Worm (Caenorhabditis elegans) whole organism, young adult: ENCODE data around the gene F58H1.6.

ENCODE experiments used
- C06A6.2 ChIP-seq: fragments of 200-800 bp; sonication (Bioruptor generic); conservative IDR thresholded peaks from 2 replicates; pipeline ENCODE4 v1.3.6; 2022; ENCODE audit warnings: missing genetic modification characterization, missing compliant biosample characterization
- C17E4.6 ChIP-seq: fragments of 200-800 bp; sonication (Bioruptor generic); IDR thresholded peaks from 2 replicates; pipeline ENCODE4 v1.3.6; 2022; ENCODE audit warnings: missing genetic modification reagents, missing genetic modification characterization, missing compliant biosample characterization
- F33H1.4 ChIP-seq: fragments of 200-800 bp; sonication (Bioruptor generic); IDR thresholded peaks from 2 replicates; pipeline ENCODE4 v1.3.6; 2022; ENCODE audit warnings: missing genetic modification reagents, missing genetic modification characterization, missing compliant biosample characterization
- F37B4.10 ChIP-seq: fragments of 200-800 bp; sonication (Bioruptor generic); IDR thresholded peaks from 2 replicates; pipeline ENCODE4 v1.3.6; 2022; ENCODE audit warnings: missing genetic modification characterization, missing compliant biosample characterization
- F55B11.4 ChIP-seq: sonication (generic microtip); optimal IDR thresholded peaks from 2 replicates; lab custom pipeline; 2016; ENCODE audit warnings: missing compliant biosample characterization, missing genetic modification characterization, borderline replicate concordance; ENCODE audit not compliant: insufficient read depth
- K11D2.4 ChIP-seq: fragments of 200-800 bp; sonication (Bioruptor generic); IDR thresholded peaks from 2 replicates; pipeline ENCODE4 v1.3.6; 2022; ENCODE audit warnings: missing genetic modification reagents, missing genetic modification characterization, missing compliant biosample characterization
- K12H6.12 ChIP-seq: fragments of 200-800 bp; sonication (Bioruptor generic); optimal IDR thresholded peaks from 2 replicates; lab custom pipeline; 2018; ENCODE audit warnings: mild to moderate bottlenecking, missing genetic modification characterization, missing compliant biosample characterization
- T07F8.4 ChIP-seq: sonication (generic microtip); optimal IDR thresholded peaks from 2 replicates; lab custom pipeline; 2016; ENCODE audit warnings: mild to moderate bottlenecking, missing genetic modification characterization, moderate library complexity, missing compliant biosample characterization
- Y53G8AR.9 ChIP-seq: fragments of 200-800 bp; sonication (Bioruptor generic); conservative IDR thresholded peaks from 2 replicates; pipeline ENCODE4 v1.3.6; 2022; ENCODE audit warnings: missing genetic modification reagents, missing genetic modification characterization, missing compliant biosample characterization
- Y56A3A.18 ChIP-seq: fragments of 200-800 bp; sonication (Bioruptor generic); IDR thresholded peaks from 2 replicates; pipeline ENCODE4 v1.3.6; 2022; ENCODE audit warnings: missing genetic modification reagents, missing genetic modification characterization, missing compliant biosample characterization
- Y79H2A.3 ChIP-seq: fragments of 200-800 bp; sonication (Bioruptor generic); conservative IDR thresholded peaks from 2 replicates; pipeline ENCODE4 v1.3.6; 2022; ENCODE audit warnings: missing genetic modification reagents, missing genetic modification characterization, missing compliant biosample characterization
- ZK185.1 ChIP-seq: sonication (generic microtip); optimal IDR thresholded peaks from 2 replicates; lab custom pipeline; 2016; ENCODE audit warnings: mild to moderate bottlenecking, missing genetic modification characterization, missing compliant biosample characterization; ENCODE audit not compliant: poor library complexity, severe bottlenecking
- akir-1 ChIP-seq: fragments of 200-800 bp; sonication (Bioruptor generic); optimal IDR thresholded peaks from 2 replicates; lab custom pipeline; 2018; ENCODE audit warnings: mild to moderate bottlenecking, missing genetic modification characterization, moderate library complexity, missing compliant biosample characterization
- aptf-2 ChIP-seq: fragments of 200-800 bp; sonication (Bioruptor generic); conservative IDR thresholded peaks from 2 replicates; pipeline ENCODE4 v1.3.6; 2022; ENCODE audit warnings: missing genetic modification reagents, missing genetic modification characterization, missing compliant biosample characterization
- attf-3 ChIP-seq: fragments of 200-800 bp; sonication (Bioruptor generic); conservative IDR thresholded peaks from 2 replicates; pipeline ENCODE4 v1.3.6; 2022; ENCODE audit warnings: missing genetic modification reagents, missing genetic modification characterization, missing compliant biosample characterization
- attf-5 ChIP-seq: fragments of 200-800 bp; sonication (Bioruptor generic); optimal IDR thresholded peaks from 2 replicates; lab custom pipeline; 2018; ENCODE audit warnings: mild to moderate bottlenecking, missing genetic modification characterization, missing compliant biosample characterization
- bed-2 ChIP-seq: fragments of 200-800 bp; sonication (Bioruptor generic); IDR thresholded peaks from 2 replicates; pipeline ENCODE4 v1.3.6; 2022; ENCODE audit warnings: missing genetic modification reagents, missing genetic modification characterization, missing compliant biosample characterization
- dox-1 ChIP-seq: fragments of 200-800 bp; sonication (Bioruptor generic); IDR thresholded peaks from 2 replicates; pipeline ENCODE4 v1.3.6; 2022; ENCODE audit warnings: missing genetic modification reagents, missing genetic modification characterization, missing compliant biosample characterization
- dpff-1 ChIP-seq: sonication (generic microtip); optimal IDR thresholded peaks from 2 replicates; lab custom pipeline; 2017; ENCODE audit warnings: mild to moderate bottlenecking, missing genetic modification characterization, missing compliant biosample characterization
- dpl-1 ChIP-seq: fragments of 150-350 bp; optimal IDR thresholded peaks from 2 replicates; lab custom pipeline; 2014; ENCODE audit warnings: missing biosample characterization, missing genetic modification reagents, missing genetic modification characterization
- egl-44 ChIP-seq: fragments of 200-800 bp; sonication (Bioruptor generic); IDR thresholded peaks from 2 replicates; pipeline ENCODE4 v1.3.6; 2022; ENCODE audit warnings: missing genetic modification reagents, missing genetic modification characterization, missing compliant biosample characterization
- egrh-3 ChIP-seq: fragments of 200-800 bp; sonication (Bioruptor generic); IDR thresholded peaks from 2 replicates; pipeline ENCODE4 v1.3.6; 2022; ENCODE audit warnings: missing genetic modification reagents, missing genetic modification characterization, missing compliant biosample characterization
- ekl-4 ChIP-seq: fragments of 200-800 bp; sonication (Bioruptor generic); IDR thresholded peaks from 2 replicates; pipeline ENCODE4 v1.3.6; 2022; ENCODE audit warnings: missing genetic modification reagents, missing genetic modification characterization, missing compliant biosample characterization
- let-607 ChIP-seq, 2 experiments: fragments of 200-800 bp in 1 of 2; sonication (Bioruptor generic) in 1 of 2; sonication (generic microtip) in 1 of 2; optimal IDR thresholded peaks; 2 replicates each; lab custom pipeline; 2016 to 2018; ENCODE audit warnings: mild to moderate bottlenecking in 2 of 2, missing compliant biosample characterization in 2 of 2, missing genetic modification characterization in 2 of 2, moderate library complexity in 2 of 2, missing genotype in 1 of 2
- lin-40 ChIP-seq: sonication (generic microtip); optimal IDR thresholded peaks from 2 replicates; lab custom pipeline; 2016; ENCODE audit warnings: missing genetic modification characterization, mild to moderate bottlenecking, missing compliant biosample characterization, missing genotype, missing genetic modification reagents
- lin-54 ChIP-seq: fragments of 200-800 bp; sonication (Bioruptor generic); optimal IDR thresholded peaks from 2 replicates; lab custom pipeline; 2018; ENCODE audit warnings: mild to moderate bottlenecking, missing genetic modification characterization, missing compliant biosample characterization
- lir-1 ChIP-seq: fragments of 200-800 bp; sonication (Bioruptor generic); conservative IDR thresholded peaks from 2 replicates; pipeline ENCODE4 v1.3.6; 2022; ENCODE audit warnings: missing genetic modification reagents, missing genetic modification characterization, missing compliant biosample characterization
- lsl-1 ChIP-seq: fragments of 200-800 bp; sonication (Bioruptor generic); optimal IDR thresholded peaks from 2 replicates; lab custom pipeline; 2018; ENCODE audit warnings: mild to moderate bottlenecking, missing genetic modification characterization, moderate library complexity, missing compliant biosample characterization
- lsy-27 ChIP-seq: sonication (generic microtip); optimal IDR thresholded peaks from 2 replicates; lab custom pipeline; 2017; ENCODE audit warnings: missing genetic modification characterization, mild to moderate bottlenecking, missing compliant biosample characterization, antibody characterized with exemption, missing genotype, borderline replicate concordance; ENCODE audit not compliant: insufficient read depth
- madf-3 ChIP-seq: fragments of 200-800 bp; sonication (Bioruptor generic); IDR thresholded peaks from 2 replicates; pipeline ENCODE4 v1.3.6; 2022; ENCODE audit warnings: missing genetic modification reagents, missing genetic modification characterization, missing compliant biosample characterization
- mel-28 ChIP-seq: sonication (generic microtip); optimal IDR thresholded peaks from 2 replicates; lab custom pipeline; 2016; ENCODE audit warnings: borderline replicate concordance, mild to moderate bottlenecking, missing genetic modification characterization, missing compliant biosample characterization
- nfya-2 ChIP-seq: fragments of 200-800 bp; sonication (Bioruptor generic); IDR thresholded peaks from 2 replicates; pipeline ENCODE4 v1.3.6; 2022; ENCODE audit warnings: missing genetic modification reagents, missing genetic modification characterization, missing compliant biosample characterization
- nhr-27 ChIP-seq: fragments of 200-800 bp; sonication (Bioruptor generic); optimal IDR thresholded peaks from 2 replicates; lab custom pipeline; 2018; ENCODE audit warnings: mild to moderate bottlenecking, missing genetic modification characterization, moderate library complexity, missing compliant biosample characterization
- nhr-90 ChIP-seq: sonication (generic microtip); optimal IDR thresholded peaks from 2 replicates; lab custom pipeline; 2016; ENCODE audit warnings: missing genotype, mild to moderate bottlenecking, missing genetic modification characterization, missing compliant biosample characterization
- repo-1 ChIP-seq: sonication (generic microtip); optimal IDR thresholded peaks from 2 replicates; lab custom pipeline; 2017; ENCODE audit warnings: mild to moderate bottlenecking, missing genetic modification characterization, missing compliant biosample characterization
- rpc-1 ChIP-seq, 2 experiments: fragments of 150-350 bp in 1 of 2; sonication (generic microtip) in 1 of 2; optimal IDR thresholded peaks; 2 replicates each; lab custom pipeline; 2014 to 2018; ENCODE audit warnings: missing biosample characterization in 1 of 2, missing genetic modification characterization in 1 of 2, missing genetic modification reagents in 1 of 2, missing genotype in 1 of 2
- sdz-38 ChIP-seq: sonication (generic microtip); optimal IDR thresholded peaks from 2 replicates; lab custom pipeline; 2016; ENCODE audit warnings: missing genotype, missing genetic modification characterization, missing compliant biosample characterization
- snpc-1.3 ChIP-seq: sonication (generic microtip); optimal IDR thresholded peaks from 2 replicates; lab custom pipeline; 2017; ENCODE audit warnings: missing genetic modification characterization, mild to moderate bottlenecking, missing compliant biosample characterization, antibody characterized with exemption, moderate library complexity, missing genotype, missing genetic modification reagents; ENCODE audit not compliant: insufficient read depth
- tbp1 ChIP-seq: fragments of 200-800 bp; sonication (Bioruptor generic); optimal IDR thresholded peaks from 2 replicates; lab custom pipeline; 2018; ENCODE audit warnings: mild to moderate bottlenecking, missing genetic modification characterization, missing compliant biosample characterization
- tbx-9 ChIP-seq: sonication (generic microtip); optimal IDR thresholded peaks from 2 replicates; lab custom pipeline; 2016; ENCODE audit warnings: borderline replicate concordance, missing genetic modification characterization, inconsistent platforms, missing compliant biosample characterization
- unc-130 ChIP-seq: sonication (generic microtip); optimal IDR thresholded peaks from 2 replicates; lab custom pipeline; 2016; ENCODE audit warnings: missing genetic modification reagents, missing genetic modification characterization, missing compliant biosample characterization
- unc-62 ChIP-seq: fragments of 150-350 bp; optimal IDR thresholded peaks from 2 replicates; lab custom pipeline; 2014; ENCODE audit warnings: missing biosample characterization, missing genetic modification reagents, missing genetic modification characterization
- xnd-1 ChIP-seq: sonication (generic microtip); optimal IDR thresholded peaks from 2 replicates; lab custom pipeline; 2016; ENCODE audit warnings: missing genotype, missing genetic modification reagents, missing genetic modification characterization, missing compliant biosample characterization
- ztf-25 ChIP-seq: fragments of 200-800 bp; sonication (Bioruptor generic); IDR thresholded peaks from 2 replicates; pipeline ENCODE4 v1.3.6; 2022; ENCODE audit warnings: missing genetic modification reagents, missing genetic modification characterization, missing compliant biosample characterization
- ztf-28 ChIP-seq: fragments of 200-800 bp; sonication (Bioruptor generic); IDR thresholded peaks from 2 replicates; pipeline ENCODE4 v1.3.6; 2022; ENCODE audit warnings: missing genetic modification reagents, missing genetic modification characterization, missing compliant biosample characterization
- ztf-3 ChIP-seq: fragments of 200-800 bp; sonication (Bioruptor generic); optimal IDR thresholded peaks from 2 replicates; lab custom pipeline; 2018; ENCODE audit warnings: mild to moderate bottlenecking, missing genetic modification characterization, missing compliant biosample characterization
- ztf-6 ChIP-seq: fragments of 200-800 bp; sonication (Bioruptor generic); IDR thresholded peaks from 2 replicates; pipeline ENCODE4 v1.3.6; 2022; ENCODE audit warnings: missing genetic modification reagents, missing genetic modification characterization, missing compliant biosample characterization

F58H1.6 gene

DNA sequence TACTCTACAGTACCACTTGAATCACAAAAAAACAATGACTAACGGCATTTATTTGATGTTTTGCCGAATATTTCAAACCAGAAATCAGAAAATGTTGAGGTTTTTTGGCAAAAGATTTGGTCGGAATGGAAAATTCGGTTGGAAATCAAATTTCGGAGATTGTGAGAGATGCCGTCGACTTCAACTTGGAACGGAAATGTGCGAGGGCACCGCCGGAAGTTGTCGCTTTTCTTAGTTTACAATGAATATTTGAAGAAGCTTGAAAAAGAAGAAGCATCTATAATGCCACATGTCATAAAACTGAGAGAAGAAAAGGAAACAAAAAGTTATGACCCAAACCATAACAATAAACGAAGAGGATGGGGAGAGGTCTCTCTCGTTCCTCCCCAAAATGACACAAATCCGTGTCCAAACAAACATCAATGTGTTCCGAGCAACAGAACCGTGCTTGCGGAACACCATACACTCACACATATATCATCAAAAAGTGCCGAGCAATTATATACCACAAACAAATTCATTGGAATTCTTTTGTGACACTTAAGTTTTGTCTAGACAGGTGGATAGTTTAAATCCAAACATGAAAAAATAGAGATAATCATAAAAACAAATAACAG is 48.2 kb downstream of the F58H1.6 start (continued):
- TF ChIP-seq dpff-1 (no peak), lsl-1 (GFP tag; lab: Kevin White, UChicago) (no peak), dox-1 (GFP tag; lab: Robert Waterston, UW) (no peak), lir-1 (GFP tag; lab: Robert Waterston, UW) (no peak), mel-28 (tag; lab: Kevin White, UChicago) (no peak), nhr-90 (tag; lab: Kevin White, UChicago) (no peak), aptf-2 (GFP tag; lab: Robert Waterston, UW) (no peak), ztf-6 (GFP tag; lab: Robert Waterston, UW) (no peak), F37B4.10 (GFP tag; lab: Robert Waterston, UW) (no peak), repo-1 (peak; percentile 5), unc-130 (GFP tag; lab: Kevin White, UChicago) (no peak), attf-5 (GFP tag; lab: Kevin White, UChicago) (no peak), ekl-4 (GFP tag; lab: Robert Waterston, UW) (peak; percentile 59), dpl-1 (no peak), Y53G8AR.9 (GFP tag; lab: Robert Waterston, UW) (0 out of 2 replicates have a peak, but pooled peaks have one; percentile 23), xnd-1 (tag; lab: Kevin White, UChicago) (no peak), ztf-3 (GFP tag; lab: Kevin White, UChicago) (no peak), F55B11.4 (tag; lab: Kevin White, UChicago) (no peak), egl-44 (GFP tag; lab: Robert Waterston, UW) (no peak), akir-1 (no peak), Y56A3A.18 (GFP tag; lab: Robert Waterston, UW) (no peak), T07F8.4 (tag; lab: Kevin White, UChicago) (no peak), ZK185.1 (tag; lab: Kevin White, UChicago) (no peak), nhr-27 (no peak), K12H6.12 (tag; lab: Kevin White, UChicago) (no peak), lsy-27 (no peak), attf-3 (no peak), unc-62 (GFP tag; lab: Kevin White, UChicago) (no peak), Y79H2A.3 (peak; percentile 51; the same call in 1 of the 2 replicates), rpc-1 (optimal IDR thresholded peaks at IDR 0.05; lab: Kevin White, UChicago) (no peak), rpc-1 (tag; optimal IDR thresholded peaks at IDR 0.05; lab: Kevin White, UChicago) (no peak), K11D2.4 (GFP tag; lab: Robert Waterston, UW) (no peak), lin-40 (no peak), C17E4.6 (peak; percentile 48; the same call in 1 of the 2 replicates), nfya-2 (GFP tag; lab: Robert Waterston, UW) (no peak), madf-3 (GFP tag; lab: Robert Waterston, UW) (peak; percentile 79; the same call in 1 of the 2 replicates), let-607 (tag; optimal IDR thresholded peaks at IDR 0.05; lab: Kevin White, UChicago) (no peak), sdz-38 (no peak), ztf-25 (GFP tag; lab: Robert Waterston, UW) (no peak), bed-2 (no peak), C06A6.2 (GFP tag; lab: Robert Waterston, UW) (no peak), snpc-1.3 (tag; lab: Kevin White, UChicago) (no peak), F33H1.4 (no peak), tbx-9 (tag; lab: Kevin White, UChicago) (no peak), ztf-28 (GFP tag; lab: Robert Waterston, UW) (no peak), tbp1 (peak; percentile 6), lin-54 (GFP tag; lab: Kevin White, UChicago) (no peak), egrh-3 (GFP tag; lab: Robert Waterston, UW) (no peak)
